Fruit fly (Drosophila melanogaster) S2 (cell line): ENCODE data around the gene Ac76E.
A peak's percentile ranks its signal among the peaks of the same experiment; 100 is the strongest.

Experiments
- CG8478 ChIP-seq: fragments of >200 bp; optimal IDR thresholded peaks from 2 replicates; lab custom pipeline; 2018
- CTCF ChIP-seq, 2 experiments: fragments of >200 bp; optimal IDR thresholded peaks; 2 replicates each; lab custom pipeline; 2018

The Ac76E gene

dm6 chr3L:20004442-20004869 lies 65.4 kb downstream of the Ac76E start:
- TF ChIP-seq CG8478 (lab: Kevin White, UChicago) (no peak), CTCF (optimal IDR thresholded peaks at IDR 0.05; lab: Kevin White, UChicago) (peak; percentile 86 to 88)

dm6 chr3L:20005033-20005782 lies 66.1 kb downstream of the Ac76E start, which contains the start of gene kug:
kug (plus strand) TSS chr3L:20005301.
- peak in 1 of 2 experiments; percentile 40 for TF ChIP-seq CTCF (optimal IDR thresholded peaks at IDR 0.05; lab: Kevin White, UChicago)
- no peak for TF ChIP-seq CG8478 (lab: Kevin White, UChicago)

DNA sequence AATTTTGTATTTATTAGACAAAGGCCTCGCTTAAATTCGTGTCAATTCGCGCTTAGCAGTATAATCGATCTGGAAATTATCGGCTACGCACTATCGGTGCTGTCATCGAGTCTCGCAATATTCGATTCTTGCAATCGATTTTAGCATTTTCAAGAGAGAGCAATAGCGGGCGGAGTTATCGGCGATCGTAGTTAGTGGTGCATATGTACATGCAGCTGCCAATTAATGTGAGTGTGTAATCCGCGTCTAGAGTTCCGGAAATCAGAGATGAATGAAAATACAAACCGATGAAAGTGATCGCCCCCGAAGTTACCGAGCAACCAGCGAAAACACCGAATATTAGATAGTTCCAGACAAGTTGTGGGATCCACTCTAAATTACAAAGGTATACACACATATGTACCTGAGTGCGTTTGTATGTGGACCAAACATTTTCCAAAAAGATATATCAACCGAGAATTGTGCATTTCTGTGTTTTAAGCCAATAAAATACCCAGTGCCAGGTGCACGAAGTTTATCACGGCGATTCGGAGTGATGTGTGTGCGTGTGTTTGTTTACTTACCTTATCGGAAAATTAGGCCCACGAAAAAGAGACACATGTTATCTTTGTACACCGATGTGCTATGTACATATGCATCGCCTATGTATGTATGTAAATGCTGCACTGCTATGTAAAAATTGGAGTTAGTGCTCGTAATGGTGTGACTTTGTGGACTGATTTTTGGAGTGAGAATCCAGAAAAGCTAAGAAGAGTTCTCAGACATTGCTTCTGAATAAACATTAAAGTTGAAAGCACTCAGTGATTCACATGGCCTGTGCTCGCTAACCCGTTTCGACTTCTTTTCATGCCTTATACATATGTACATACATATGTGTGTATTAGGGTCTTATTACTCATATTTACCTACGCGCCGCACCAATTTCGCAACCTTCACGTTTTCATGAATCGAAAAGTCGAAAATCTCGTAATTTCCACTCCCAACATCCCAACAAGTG lies 67.5 kb downstream of the Ac76E start:
- TF ChIP-seq CG8478 (lab: Kevin White, UChicago) (no peak), CTCF (optimal IDR thresholded peaks at IDR 0.05; lab: Kevin White, UChicago) (peak; percentile 20 to 27)
